Fruit fly (Drosophila melanogaster) whole organism, embryonic: ENCODE measurements around the gene CG6689.

Experiments
- ATbp ChIP-seq: fragments of 200-800 bp; sonication (Bioruptor generic); optimal IDR thresholded peaks from 2 replicates; lab custom pipeline; 2017; ENCODE audit warnings: missing biosample characterization, mild to moderate bottlenecking, missing genetic modification characterization, missing genetic modification reagents
- Adf1 ChIP-seq: fragments of 200-800 bp; sonication (Bioruptor generic); IDR thresholded peaks from 2 replicates; pipeline ENCODE4 v1.3.6; 2022; ENCODE audit warnings: missing biosample characterization, missing genetic modification characterization
- CG1024 ChIP-seq: fragments of 200-800 bp; sonication (Bioruptor generic); IDR thresholded peaks from 2 replicates; pipeline ENCODE4 v1.3.6; 2022; ENCODE audit warnings: missing biosample characterization, missing genetic modification characterization
- CG10274 ChIP-seq: fragments of 200-800 bp; sonication (Bioruptor generic); optimal IDR thresholded peaks from 3 replicates; lab custom pipeline; 2017; ENCODE audit warnings: missing biosample characterization, mild to moderate bottlenecking, missing genetic modification characterization
- CG10565 ChIP-seq: fragments of 200-800 bp; sonication (Bioruptor generic); optimal IDR thresholded peaks from 3 replicates; lab custom pipeline; 2016; ENCODE audit warnings: missing biosample characterization, mild to moderate bottlenecking, missing genetic modification characterization
- CG12769 ChIP-seq: fragments of 200-800 bp; sonication (Bioruptor generic); optimal IDR thresholded peaks from 2 replicates; lab custom pipeline; 2019; ENCODE audit warnings: missing biosample characterization, mild to moderate bottlenecking, missing genetic modification characterization, moderate library complexity
- CG17568 ChIP-seq: fragments of 200-800 bp; sonication (Bioruptor generic); optimal IDR thresholded peaks from 2 replicates; lab custom pipeline; 2018; ENCODE audit warnings: missing biosample characterization, mild to moderate bottlenecking, missing genetic modification characterization, moderate library complexity
- CG1832 ChIP-seq: fragments of 200-800 bp; sonication (Bioruptor generic); optimal IDR thresholded peaks from 2 replicates; lab custom pipeline; 2017; ENCODE audit warnings: missing biosample characterization, mild to moderate bottlenecking, missing genetic modification characterization, inconsistent platforms
- CG18599 ChIP-seq: fragments of 200-800 bp; sonication (Bioruptor generic); optimal IDR thresholded peaks from 3 replicates; lab custom pipeline; 2017; ENCODE audit warnings: missing biosample characterization, missing genetic modification characterization, mild to moderate bottlenecking, moderate library complexity, missing genetic modification reagents
- CG18764 ChIP-seq: fragments of 200-800 bp; sonication (Bioruptor generic); optimal IDR thresholded peaks from 3 replicates; lab custom pipeline; 2016; ENCODE audit warnings: missing biosample characterization, missing genetic modification characterization
- CG2678 ChIP-seq: fragments of 200-800 bp; sonication (Bioruptor generic); optimal IDR thresholded peaks from 3 replicates; lab custom pipeline; 2019; ENCODE audit warnings: missing biosample characterization, mild to moderate bottlenecking, missing genetic modification characterization, moderate library complexity
- CG31365 ChIP-seq: fragments of 200-800 bp; sonication (Bioruptor generic); optimal IDR thresholded peaks from 2 replicates; lab custom pipeline; 2018; ENCODE audit warnings: missing biosample characterization, mild to moderate bottlenecking, missing genetic modification characterization
- CG34376 ChIP-seq: fragments of 200-800 bp; sonication (Bioruptor generic); optimal IDR thresholded peaks from 2 replicates; lab custom pipeline; 2018; ENCODE audit warnings: missing biosample characterization, mild to moderate bottlenecking, missing genetic modification characterization
- CG4328 ChIP-seq: fragments of 200-800 bp; sonication (Bioruptor generic); optimal IDR thresholded peaks from 3 replicates; lab custom pipeline; 2017; ENCODE audit warnings: missing biosample characterization, missing genetic modification reagents, missing genetic modification characterization
- CG6689 ChIP-seq: fragments of 200-800 bp; sonication (Bioruptor generic); IDR thresholded peaks from 2 replicates; pipeline ENCODE4 v1.3.6; 2022; ENCODE audit warnings: missing biosample characterization, missing genetic modification characterization
- CG7963 ChIP-seq: fragments of 200-800 bp; sonication (Bioruptor generic); IDR thresholded peaks from 3 replicates; pipeline ENCODE4 v1.3.6; 2022; ENCODE audit warnings: missing biosample characterization, missing genetic modification characterization; ENCODE audit not compliant: partially characterized antibody
- CG7987 ChIP-seq: fragments of 200-800 bp; sonication (Bioruptor generic); optimal IDR thresholded peaks from 2 replicates; lab custom pipeline; 2018; ENCODE audit warnings: missing biosample characterization, mild to moderate bottlenecking, missing genetic modification characterization, moderate library complexity
- CG9215 ChIP-seq: fragments of 200-800 bp; sonication (Bioruptor generic); IDR thresholded peaks from 2 replicates; pipeline ENCODE4 v1.3.6; 2022; ENCODE audit warnings: missing biosample characterization, missing genetic modification characterization
- CG9876 ChIP-seq: fragments of 200-800 bp; sonication (Bioruptor generic); optimal IDR thresholded peaks from 2 replicates; lab custom pipeline; 2016; ENCODE audit warnings: missing biosample characterization, missing genetic modification characterization
- CrebB ChIP-seq: fragments of 200-800 bp; sonication (Bioruptor generic); optimal IDR thresholded peaks from 3 replicates; lab custom pipeline; 2018; ENCODE audit warnings: missing biosample characterization, mild to moderate bottlenecking, missing genetic modification characterization
- Drgx ChIP-seq: fragments of 200-800 bp; sonication (Bioruptor generic); IDR thresholded peaks from 2 replicates; pipeline ENCODE4 v1.3.6; 2022; ENCODE audit warnings: missing biosample characterization, missing genetic modification characterization
- Eip74EF ChIP-seq, 2 experiments: fragments of 200-800 bp in 1 of 2; fragments of >200 bp in 1 of 2; sonication (Bioruptor generic) in 1 of 2; optimal IDR thresholded peaks; 2 replicates each; lab custom pipeline; 2017 to 2019; ENCODE audit warnings: missing biosample characterization in 2 of 2, missing genetic modification characterization in 2 of 2, mild to moderate bottlenecking in 1 of 2, moderate library complexity in 1 of 2
- Ets97D ChIP-seq: fragments of 200-800 bp; sonication (Bioruptor generic); optimal IDR thresholded peaks from 3 replicates; lab custom pipeline; 2016; ENCODE audit warnings: missing biosample characterization, missing genetic modification characterization
- Fer1 ChIP-seq: fragments of 200-800 bp; sonication (Bioruptor generic); optimal IDR thresholded peaks from 2 replicates; lab custom pipeline; 2017; ENCODE audit warnings: missing biosample characterization, mild to moderate bottlenecking, missing genetic modification characterization
- HLH4C ChIP-seq: fragments of 200-800 bp; sonication (Bioruptor generic); IDR thresholded peaks from 3 replicates; pipeline ENCODE4 v1.3.6; 2022; ENCODE audit warnings: missing biosample characterization, missing genetic modification characterization; ENCODE audit not compliant: partially characterized antibody
- Hsf ChIP-seq: fragments of 200-800 bp; sonication (Bioruptor generic); optimal IDR thresholded peaks from 3 replicates; lab custom pipeline; 2016; ENCODE audit warnings: missing biosample characterization, missing genetic modification characterization
- Meics ChIP-seq: fragments of 200-800 bp; sonication (Bioruptor generic); optimal IDR thresholded peaks from 2 replicates; lab custom pipeline; 2017; ENCODE audit warnings: missing biosample characterization, mild to moderate bottlenecking, missing genetic modification characterization
- Mes4 ChIP-seq: fragments of 200-800 bp; sonication (Bioruptor generic); optimal IDR thresholded peaks from 2 replicates; lab custom pipeline; 2016; ENCODE audit warnings: missing biosample characterization, missing genetic modification characterization
- PHDP ChIP-seq: fragments of 200-800 bp; sonication (Bioruptor generic); optimal IDR thresholded peaks from 3 replicates; lab custom pipeline; 2018; ENCODE audit warnings: missing biosample characterization, mild to moderate bottlenecking, missing genetic modification characterization, moderate library complexity
- Ssrp ChIP-seq: fragments of 200-800 bp; sonication (Bioruptor generic); optimal IDR thresholded peaks from 2 replicates; lab custom pipeline; 2018; ENCODE audit warnings: missing biosample characterization, mild to moderate bottlenecking, missing genetic modification characterization, moderate library complexity
- Vsx1 ChIP-seq: fragments of 200-800 bp; sonication (Bioruptor generic); optimal IDR thresholded peaks from 2 replicates; lab custom pipeline; 2017; ENCODE audit warnings: missing biosample characterization, mild to moderate bottlenecking, missing genetic modification characterization, missing genetic modification reagents
- corto ChIP-seq: fragments of 200-800 bp; sonication (Bioruptor generic); optimal IDR thresholded peaks from 2 replicates; lab custom pipeline; 2016; ENCODE audit warnings: missing biosample characterization, mild to moderate bottlenecking, missing genetic modification characterization, moderate library complexity
- emc ChIP-seq: fragments of 200-800 bp; sonication (Bioruptor generic); optimal IDR thresholded peaks from 2 replicates; lab custom pipeline; 2016; ENCODE audit warnings: missing biosample characterization, missing genetic modification characterization
- exex ChIP-seq: fragments of 200-800 bp; sonication (Bioruptor generic); optimal IDR thresholded peaks from 4 replicates; lab custom pipeline; 2018; ENCODE audit warnings: missing biosample characterization, mild to moderate bottlenecking, missing genetic modification characterization, moderate library complexity
- grn ChIP-seq: fragments of 200-800 bp; sonication (Bioruptor generic); optimal IDR thresholded peaks from 3 replicates; lab custom pipeline; 2017; ENCODE audit warnings: missing biosample characterization, missing genetic modification characterization
- ham ChIP-seq: fragments of 200-800 bp; sonication (Bioruptor generic); IDR thresholded peaks from 2 replicates; pipeline ENCODE4 v1.3.6; 2022; ENCODE audit warnings: missing biosample characterization, missing genetic modification characterization
- kni ChIP-seq: fragments of 200-800 bp; sonication (Bioruptor generic); optimal IDR thresholded peaks from 3 replicates; lab custom pipeline; 2017; ENCODE audit warnings: mild to moderate bottlenecking, missing biosample characterization, missing genetic modification reagents, missing genetic modification characterization
- luna ChIP-seq: fragments of 200-800 bp; sonication (Bioruptor generic); optimal IDR thresholded peaks from 2 replicates; lab custom pipeline; 2016; ENCODE audit warnings: missing biosample characterization, missing genetic modification characterization
- nom ChIP-seq: fragments of 200-800 bp; sonication (Bioruptor generic); optimal IDR thresholded peaks from 2 replicates; lab custom pipeline; 2017; ENCODE audit warnings: missing biosample characterization, missing genetic modification characterization, mild to moderate bottlenecking, moderate library complexity, missing genetic modification reagents
- pnt ChIP-seq: fragments of 200-800 bp; sonication (Bioruptor generic); optimal IDR thresholded peaks from 3 replicates; lab custom pipeline; 2016; ENCODE audit warnings: missing biosample characterization, missing genetic modification characterization
- repo ChIP-seq: fragments of 200-800 bp; sonication (Bioruptor generic); optimal IDR thresholded peaks from 2 replicates; lab custom pipeline; 2016; ENCODE audit warnings: missing biosample characterization, missing genetic modification characterization
- shn ChIP-seq: fragments of 200-800 bp; sonication (Bioruptor generic); optimal IDR thresholded peaks from 3 replicates; lab custom pipeline; 2016; ENCODE audit warnings: missing biosample characterization, missing genetic modification characterization
- stc ChIP-seq: fragments of 200-800 bp; sonication (Bioruptor generic); IDR thresholded peaks from 2 replicates; pipeline ENCODE4 v1.3.6; 2022; ENCODE audit warnings: missing biosample characterization, missing genetic modification characterization
- sug ChIP-seq: fragments of 200-800 bp; optimal IDR thresholded peaks from 2 replicates; lab custom pipeline; 2019; ENCODE audit warnings: missing biosample characterization, mild to moderate bottlenecking, missing genetic modification characterization, moderate library complexity
- tap ChIP-seq: fragments of 200-800 bp; optimal IDR thresholded peaks from 3 replicates; lab custom pipeline; 2019; ENCODE audit warnings: missing biosample characterization, mild to moderate bottlenecking, missing genetic modification characterization, moderate library complexity

The CG6689 gene

dm6 chr3R:11173169-11173506 lies 46.7 kb downstream of the CG6689 start (continued):
- peak; percentile 29 for TF ChIP-seq CG18599
- TF ChIP-seq repo (GFP tag; lab: Kevin White, UChicago): no peak
- TF ChIP-seq CrebB: peak; percentile 9
- TF ChIP-seq kni (GFP tag; lab: Kevin White, UChicago): no peak
- TF ChIP-seq ham (GFP tag; lab: Robert Waterston, UW): no peak
- no peak for TF ChIP-seq Fer1 (GFP tag; lab: Kevin White, UChicago)
- TF ChIP-seq CG12769 (tag; lab: Kevin White, UChicago): no peak
- TF ChIP-seq pnt (GFP tag; lab: Kevin White, UChicago): no peak
- no peak for TF ChIP-seq CG4328
- TF ChIP-seq Mes4 (GFP tag; lab: Kevin White, UChicago): no peak
- no peak for TF ChIP-seq Hsf (GFP tag; lab: Kevin White, UChicago)
- peak; percentile 29 for TF ChIP-seq CG17568
- no peak for TF ChIP-seq CG9215 (GFP tag; lab: Robert Waterston, UW)
- no peak for TF ChIP-seq Eip74EF (GFP tag; optimal IDR thresholded peaks at IDR 0.05; lab: Kevin White, UChicago)
- TF ChIP-seq CG10565 (GFP tag; lab: Kevin White, UChicago): no peak
- TF ChIP-seq CG6689 (GFP tag; lab: Robert Waterston, UW): no peak
- TF ChIP-seq CG9876 (GFP tag; lab: Kevin White, UChicago): no peak
- TF ChIP-seq Ets97D (GFP tag; lab: Kevin White, UChicago): no peak
- peak; percentile 29 for TF ChIP-seq grn (GFP tag; lab: Kevin White, UChicago)
- no peak for TF ChIP-seq shn (GFP tag; lab: Kevin White, UChicago)
- no peak for TF ChIP-seq Meics (GFP tag; lab: Kevin White, UChicago)
- peak; percentile 10 for TF ChIP-seq tap (tag; lab: Kevin White, UChicago)
- peak; percentile 98 for TF ChIP-seq exex
- TF ChIP-seq Ssrp (tag; lab: Kevin White, UChicago): no peak
- TF ChIP-seq CG10274: no peak
- TF ChIP-seq ATbp: no peak
- TF ChIP-seq nom: no peak
- TF ChIP-seq CG31365 (tag; lab: Kevin White, UChicago): no peak
- TF ChIP-seq CG1024 (GFP tag; lab: Robert Waterston, UW): no peak
- no peak for TF ChIP-seq CG7987
- TF ChIP-seq stc (GFP tag; lab: Robert Waterston, UW): no peak
- TF ChIP-seq corto (GFP tag; lab: Kevin White, UChicago): no peak
- TF ChIP-seq CG7963: no peak
- no peak for TF ChIP-seq Adf1
- no peak for TF ChIP-seq luna (GFP tag; lab: Kevin White, UChicago)
- TF ChIP-seq CG2678 (tag; lab: Kevin White, UChicago): peak; percentile 46
- TF ChIP-seq emc: no peak
- TF ChIP-seq Vsx1 (GFP tag; lab: Kevin White, UChicago): peak; percentile 72
- TF ChIP-seq CG1832 (GFP tag; lab: Kevin White, UChicago): no peak
- peak; percentile 67 for TF ChIP-seq CG34376 (GFP tag; lab: Kevin White, UChicago)
- peak; percentile 62 for TF ChIP-seq PHDP (tag; lab: Kevin White, UChicago)
- TF ChIP-seq Drgx (GFP tag; lab: Robert Waterston, UW): no peak
- no peak for TF ChIP-seq HLH4C (GFP tag; lab: Robert Waterston, UW)
- TF ChIP-seq CG18764 (GFP tag; lab: Kevin White, UChicago): no peak
- peak; percentile 44 for TF ChIP-seq sug (tag; lab: Kevin White, UChicago)
